Fruit fly (Drosophila melanogaster) whole organism, embryonic: ENCODE measurements around the gene mEFG1.

ENCODE experiments used
- Blimp-1 ChIP-seq: fragments of 200-800 bp; sonication (Bioruptor generic); optimal IDR thresholded peaks from 3 replicates; lab custom pipeline; 2018; ENCODE audit warnings: missing biosample characterization, missing genetic modification characterization, mild to moderate bottlenecking, moderate library complexity, missing genetic modification reagents
- CG10462 ChIP-seq: fragments of 200-800 bp; sonication (Bioruptor generic); optimal IDR thresholded peaks from 2 replicates; lab custom pipeline; 2016; ENCODE audit warnings: missing biosample characterization, missing genetic modification characterization
- CG10654 ChIP-seq: fragments of 200-800 bp; sonication (Bioruptor generic); optimal IDR thresholded peaks from 2 replicates; lab custom pipeline; 2016; ENCODE audit warnings: missing biosample characterization, missing genetic modification characterization
- CG12236 ChIP-seq: fragments of 200-800 bp; sonication (Bioruptor generic); optimal IDR thresholded peaks from 2 replicates; lab custom pipeline; 2016; ENCODE audit warnings: missing biosample characterization, missing genetic modification characterization
- CG1233 ChIP-seq: fragments of 200-800 bp; sonication (Bioruptor generic); optimal IDR thresholded peaks from 4 replicates; lab custom pipeline; 2018; ENCODE audit warnings: missing biosample characterization, mild to moderate bottlenecking, missing genetic modification characterization
- CG12391 ChIP-seq: fragments of 200-800 bp; sonication (Bioruptor generic); optimal IDR thresholded peaks from 3 replicates; lab custom pipeline; 2018; ENCODE audit warnings: missing biosample characterization, mild to moderate bottlenecking, missing genetic modification characterization, moderate library complexity
- CG13424 ChIP-seq: fragments of 200-800 bp; sonication (Bioruptor generic); optimal IDR thresholded peaks from 2 replicates; lab custom pipeline; 2019; ENCODE audit warnings: missing biosample characterization, mild to moderate bottlenecking, missing genetic modification characterization, moderate library complexity
- CG14441 ChIP-seq: fragments of 200-800 bp; sonication (Bioruptor generic); IDR thresholded peaks from 2 replicates; pipeline ENCODE4 v1.3.6; 2022; ENCODE audit warnings: missing biosample characterization, missing genetic modification characterization
- CG15269 ChIP-seq: fragments of 200-800 bp; sonication (Bioruptor generic); optimal IDR thresholded peaks from 2 replicates; lab custom pipeline; 2018; ENCODE audit warnings: missing biosample characterization, mild to moderate bottlenecking, missing genetic modification characterization, moderate library complexity
- CG15514 ChIP-seq: fragments of 200-800 bp; sonication (Bioruptor generic); optimal IDR thresholded peaks from 3 replicates; lab custom pipeline; 2017; ENCODE audit warnings: missing biosample characterization, missing genetic modification characterization, mild to moderate bottlenecking, moderate library complexity, missing genetic modification reagents
- CG1603 ChIP-seq: fragments of 200-800 bp; sonication (Bioruptor generic); optimal IDR thresholded peaks from 2 replicates; lab custom pipeline; 2019; ENCODE audit warnings: missing biosample characterization, mild to moderate bottlenecking, missing genetic modification characterization, moderate library complexity
- CG2678 ChIP-seq: fragments of 200-800 bp; sonication (Bioruptor generic); optimal IDR thresholded peaks from 3 replicates; lab custom pipeline; 2019; ENCODE audit warnings: missing biosample characterization, mild to moderate bottlenecking, missing genetic modification characterization, moderate library complexity
- CG2875 ChIP-seq: fragments of 200-800 bp; sonication (Bioruptor generic); optimal IDR thresholded peaks from 2 replicates; lab custom pipeline; 2017; ENCODE audit warnings: missing biosample characterization, mild to moderate bottlenecking, missing genetic modification characterization, missing genetic modification reagents
- CG4424 ChIP-seq: fragments of 200-800 bp; sonication (Bioruptor generic); optimal IDR thresholded peaks from 3 replicates; lab custom pipeline; 2016; ENCODE audit warnings: missing biosample characterization, missing genetic modification characterization
- CG4854 ChIP-seq: fragments of 200-800 bp; sonication (Bioruptor generic); optimal IDR thresholded peaks from 2 replicates; lab custom pipeline; 2016; ENCODE audit warnings: missing biosample characterization, missing genetic modification characterization, inconsistent platforms
- CG6683 ChIP-seq: fragments of 200-800 bp; sonication (Bioruptor generic); optimal IDR thresholded peaks from 2 replicates; lab custom pipeline; 2017; ENCODE audit warnings: missing biosample characterization, mild to moderate bottlenecking, missing genetic modification characterization, missing genetic modification reagents
- CG6791 ChIP-seq: fragments of 200-800 bp; sonication (Bioruptor generic); IDR thresholded peaks from 3 replicates; pipeline ENCODE4 v1.3.6; 2022; ENCODE audit warnings: missing biosample characterization, missing genetic modification characterization; ENCODE audit not compliant: partially characterized antibody
- CG7556 ChIP-seq: fragments of 200-800 bp; sonication (Bioruptor generic); optimal IDR thresholded peaks from 2 replicates; lab custom pipeline; 2017; ENCODE audit warnings: missing biosample characterization, mild to moderate bottlenecking, missing genetic modification characterization
- CG7839 ChIP-seq: fragments of 200-800 bp; sonication (Bioruptor generic); optimal IDR thresholded peaks from 3 replicates; lab custom pipeline; 2018; ENCODE audit warnings: missing biosample characterization, mild to moderate bottlenecking, missing genetic modification characterization, moderate library complexity
- CrebB ChIP-seq: fragments of 200-800 bp; sonication (Bioruptor generic); optimal IDR thresholded peaks from 3 replicates; lab custom pipeline; 2018; ENCODE audit warnings: missing biosample characterization, mild to moderate bottlenecking, missing genetic modification characterization
- D19A ChIP-seq: fragments of 200-800 bp; optimal IDR thresholded peaks from 3 replicates; lab custom pipeline; 2019; ENCODE audit warnings: missing biosample characterization, mild to moderate bottlenecking, missing genetic modification characterization, moderate library complexity
- H15 ChIP-seq: fragments of 200-800 bp; sonication (Bioruptor generic); IDR thresholded peaks from 3 replicates; pipeline ENCODE4 v1.3.6; 2022; ENCODE audit warnings: missing biosample characterization, missing genetic modification characterization
- Mad ChIP-seq: fragments of 200-800 bp; sonication (Bioruptor generic); optimal IDR thresholded peaks from 2 replicates; lab custom pipeline; 2016; ENCODE audit warnings: missing biosample characterization, missing genetic modification characterization
- Mrtf ChIP-seq: fragments of 200-800 bp; sonication (Bioruptor generic); IDR thresholded peaks from 3 replicates; pipeline ENCODE4 v1.3.6; 2022; ENCODE audit warnings: missing biosample characterization, missing genetic modification characterization
- NC2α ChIP-seq: fragments of 200-800 bp; sonication (Bioruptor generic); optimal IDR thresholded peaks from 2 replicates; lab custom pipeline; 2016; ENCODE audit warnings: missing biosample characterization, missing genetic modification characterization
- Six4 ChIP-seq: fragments of 200-800 bp; sonication (Bioruptor generic); optimal IDR thresholded peaks from 2 replicates; lab custom pipeline; 2016; ENCODE audit warnings: missing biosample characterization, missing genetic modification characterization
- Sox100B ChIP-seq: fragments of 200-800 bp; sonication (Bioruptor generic); optimal IDR thresholded peaks from 3 replicates; lab custom pipeline; 2018; ENCODE audit warnings: missing biosample characterization, mild to moderate bottlenecking, missing genetic modification characterization
- ase ChIP-seq: fragments of 200-800 bp; sonication (Bioruptor generic); IDR thresholded peaks from 3 replicates; pipeline ENCODE4 v1.3.6; 2022; ENCODE audit warnings: missing biosample characterization, missing genetic modification characterization
- az2 ChIP-seq: fragments of 200-800 bp; sonication (Bioruptor generic); optimal IDR thresholded peaks from 3 replicates; lab custom pipeline; 2016; ENCODE audit warnings: missing biosample characterization, missing genetic modification characterization
- bsh ChIP-seq, 2 experiments: fragments of 200-800 bp; sonication (Bioruptor generic); optimal IDR thresholded peaks; 2 replicates each; lab custom pipeline; 2017 to 2018; ENCODE audit warnings: mild to moderate bottlenecking in 2 of 2, missing biosample characterization in 2 of 2, missing genetic modification characterization in 2 of 2, moderate library complexity in 1 of 2
- croc ChIP-seq: fragments of 200-800 bp; sonication (Bioruptor generic); conservative IDR thresholded peaks from 3 replicates; pipeline ENCODE4 v1.3.6; 2022; ENCODE audit warnings: missing biosample characterization, missing genetic modification characterization
- fd64A ChIP-seq: fragments of 200-800 bp; sonication (Bioruptor generic); optimal IDR thresholded peaks from 3 replicates; lab custom pipeline; 2018; ENCODE audit warnings: missing biosample characterization, mild to moderate bottlenecking, missing genetic modification characterization
- fd96Cb ChIP-seq: fragments of 200-800 bp; sonication (Bioruptor generic); optimal IDR thresholded peaks from 2 replicates; lab custom pipeline; 2018; ENCODE audit warnings: missing biosample characterization, mild to moderate bottlenecking, missing genetic modification characterization, moderate library complexity
- gcm ChIP-seq: fragments of 200-800 bp; sonication (Bioruptor generic); optimal IDR thresholded peaks from 2 replicates; lab custom pipeline; 2019; ENCODE audit warnings: missing biosample characterization, mild to moderate bottlenecking, missing genetic modification characterization, moderate library complexity
- gsb-n ChIP-seq: fragments of 200-800 bp; sonication (Bioruptor generic); optimal IDR thresholded peaks from 3 replicates; lab custom pipeline; 2018; ENCODE audit warnings: missing biosample characterization, mild to moderate bottlenecking, missing genetic modification characterization
- hkb ChIP-seq, 2 experiments: fragments of 200-800 bp in 1 of 2; fragments of >200 bp in 1 of 2; sonication (Bioruptor generic) in 1 of 2; IDR thresholded peaks in 1 of 2; optimal IDR thresholded peaks in 1 of 2; 2 replicates each; pipeline versions ENCODE4 v1.3.6 to Lab custom; 2017 to 2022; ENCODE audit warnings: missing biosample characterization in 1 of 2, missing genetic modification characterization in 1 of 2
- lilli ChIP-seq: fragments of 200-800 bp; sonication (Bioruptor generic); optimal IDR thresholded peaks from 3 replicates; lab custom pipeline; 2016; ENCODE audit warnings: missing biosample characterization, missing genetic modification characterization
- lola ChIP-seq, 3 experiments: fragments of >200 bp in 2 of 3; fragments of 200-800 bp in 1 of 3; sonication (Bioruptor generic) in 1 of 3; optimal IDR thresholded peaks; 2 replicates each; lab custom pipeline; 2017 to 2019; ENCODE audit warnings: missing biosample characterization in 3 of 3, missing genetic modification characterization in 3 of 3, mild to moderate bottlenecking in 1 of 3, moderate library complexity in 1 of 3
- lov ChIP-seq, 2 experiments: fragments of 200-800 bp in 1 of 2; fragments of >200 bp in 1 of 2; sonication (Bioruptor generic) in 1 of 2; IDR thresholded peaks in 1 of 2; optimal IDR thresholded peaks in 1 of 2; 2 replicates in 1 of 2; 3 replicates in 1 of 2; pipeline versions ENCODE4 v1.3.6 to Lab custom; 2017 to 2022; ENCODE audit warnings: missing biosample characterization in 1 of 2, missing genetic modification characterization in 1 of 2
- nerfin-1 ChIP-seq: fragments of 200-800 bp; sonication (Bioruptor generic); optimal IDR thresholded peaks from 3 replicates; lab custom pipeline; 2019; ENCODE audit warnings: missing biosample characterization, mild to moderate bottlenecking, missing genetic modification characterization, moderate library complexity
- nmo ChIP-seq: fragments of 200-800 bp; sonication (Bioruptor generic); optimal IDR thresholded peaks from 2 replicates; lab custom pipeline; 2018; ENCODE audit warnings: missing biosample characterization, mild to moderate bottlenecking, missing genetic modification characterization, moderate library complexity
- onecut ChIP-seq: fragments of 200-800 bp; sonication (Bioruptor generic); IDR thresholded peaks from 2 replicates; pipeline ENCODE4 v1.3.6; 2022; ENCODE audit warnings: missing biosample characterization, missing genetic modification characterization
- prd ChIP-seq, 3 experiments: fragments of >200 bp in 2 of 3; fragments of 200-800 bp in 1 of 3; sonication (Bioruptor generic) in 1 of 3; optimal IDR thresholded peaks in 2 of 3; IDR thresholded peaks in 1 of 3; 2 replicates in 2 of 3; 3 replicates in 1 of 3; pipeline versions ENCODE4 v1.3.6 to Lab custom; 2017 to 2022; ENCODE audit warnings: missing biosample characterization in 1 of 3, missing genetic modification characterization in 1 of 3
- sisA ChIP-seq: fragments of 200-800 bp; sonication (Bioruptor generic); IDR thresholded peaks from 2 replicates; pipeline ENCODE4 v1.3.6; 2022; ENCODE audit warnings: missing biosample characterization, missing genetic modification characterization
- slp2 ChIP-seq: fragments of 200-800 bp; sonication (Bioruptor generic); optimal IDR thresholded peaks from 2 replicates; lab custom pipeline; 2016; ENCODE audit warnings: missing biosample characterization, missing genetic modification characterization
- unpg ChIP-seq: fragments of 200-800 bp; sonication (Bioruptor generic); optimal IDR thresholded peaks from 3 replicates; lab custom pipeline; 2018; ENCODE audit warnings: missing biosample characterization, mild to moderate bottlenecking, missing genetic modification characterization, moderate library complexity
- wek ChIP-seq: fragments of 200-800 bp; sonication (Bioruptor generic); optimal IDR thresholded peaks from 3 replicates; lab custom pipeline; 2018; ENCODE audit warnings: missing biosample characterization, mild to moderate bottlenecking, missing genetic modification characterization, moderate library complexity

Gene mEFG1

DNA sequence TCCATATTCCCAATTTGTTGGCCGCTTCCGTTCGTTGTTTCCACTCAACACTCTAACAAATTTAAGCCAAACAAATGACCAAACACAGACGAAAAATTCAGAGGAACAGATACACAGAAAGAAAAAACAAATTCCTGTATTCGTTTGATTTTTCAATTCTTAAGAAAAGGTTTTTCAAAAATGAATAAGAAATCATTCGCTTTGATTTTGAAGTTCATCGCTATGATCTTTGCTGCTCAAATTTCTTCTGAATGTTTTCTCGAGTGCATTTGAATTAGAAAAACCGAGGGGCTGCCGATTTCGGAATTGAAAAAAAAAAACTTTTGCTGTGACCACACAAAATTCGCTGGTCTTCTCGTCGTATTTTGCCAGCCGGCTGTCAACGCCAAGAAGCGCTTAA is 43.1 kb upstream of the mEFG1 start (continued):
- TF ChIP-seq CG12236 (GFP tag; lab: Kevin White, UChicago) (peak; percentile 31), onecut (GFP tag; lab: Robert Waterston, UW) (0 out of 2 replicates have a peak, but pooled peaks have one; percentile 8), az2 (peak; percentile 47), wek (GFP tag; lab: Kevin White, UChicago) (no peak), slp2 (GFP tag; lab: Kevin White, UChicago) (peak; percentile 39), lilli (GFP tag; lab: Kevin White, UChicago) (peak; percentile 19), H15 (0 out of 3 replicates have a peak, but pooled peaks have one; percentile 32), CG1233 (GFP tag; lab: Kevin White, UChicago) (peak; percentile 6), nmo (GFP tag; lab: Kevin White, UChicago) (peak; percentile 3), CG4854 (GFP tag; lab: Kevin White, UChicago) (no peak), CG1603 (peak; percentile 45), bsh (GFP tag; optimal IDR thresholded peaks at IDR 0.05; lab: Kevin White, UChicago) (peak in 1 of 2 experiments; percentile 75), Blimp-1 (peak; percentile 67), prd (optimal IDR thresholded peaks at IDR 0.05; lab: Kevin White, UChicago) (no peak), prd (GFP tag; IDR thresholded peaks at IDR 0.05; lab: Robert Waterston, UW) (peak; percentile 62; the same call in 2 of the 3 replicates), sisA (GFP tag; lab: Robert Waterston, UW) (peak; percentile 51), lola (GFP tag; optimal IDR thresholded peaks at IDR 0.05; lab: Kevin White, UChicago) (peak in 1 of 3 experiments; percentile 7), CG14441 (GFP tag; lab: Robert Waterston, UW) (no peak), CG7556 (GFP tag; lab: Kevin White, UChicago) (peak; percentile 17), gsb-n (tag; lab: Kevin White, UChicago) (peak; percentile 4), CG10654 (GFP tag; lab: Kevin White, UChicago) (peak; percentile 30), CG6791 (GFP tag; lab: Robert Waterston, UW) (no peak), hkb (optimal IDR thresholded peaks at IDR 0.05; lab: Kevin White, UChicago) (no peak), hkb (GFP tag; IDR thresholded peaks at IDR 0.05; lab: Robert Waterston, UW) (peak; percentile 56; the same call in 1 of the 2 replicates), gcm (peak; percentile 7), fd96Cb (tag; lab: Kevin White, UChicago) (peak; percentile 42), unpg (GFP tag; lab: Kevin White, UChicago) (peak; percentile 39), CG15514 (GFP tag; lab: Kevin White, UChicago) (no peak), CG2678 (tag; lab: Kevin White, UChicago) (peak; percentile 46), Sox100B (GFP tag; lab: Kevin White, UChicago) (peak; percentile 36), CG12391 (tag; lab: Kevin White, UChicago) (peak; percentile 48), CG15269 (tag; lab: Kevin White, UChicago) (peak; percentile 20), nerfin-1 (tag; lab: Kevin White, UChicago) (peak; percentile 5), CG2875 (peak; percentile 44), Mrtf (GFP tag; lab: Robert Waterston, UW) (no peak), D19A (tag; lab: Kevin White, UChicago) (peak; percentile 5), lov (optimal IDR thresholded peaks at IDR 0.05; lab: Kevin White, UChicago) (no peak), lov (GFP tag; IDR thresholded peaks at IDR 0.05; lab: Robert Waterston, UW) (no peak), CG4424 (GFP tag; lab: Kevin White, UChicago) (peak; percentile 14), CG6683 (no peak), fd64A (no peak), CG10462 (GFP tag; lab: Kevin White, UChicago) (peak; percentile 7), NC2α (no peak), CrebB (tag; lab: Kevin White, UChicago) (no peak), ase (GFP tag; lab: Robert Waterston, UW) (no peak), CG7839 (tag; lab: Kevin White, UChicago) (peak; percentile 31), croc (GFP tag; lab: Robert Waterston, UW) (no peak), Mad (GFP tag; lab: Kevin White, UChicago) (no peak), CG13424 (tag; lab: Kevin White, UChicago) (peak; percentile 29), Six4 (peak; percentile 14)
